Worm (Caenorhabditis elegans) whole organism, L3 larva: ENCODE data around the gene zim-1.
A peak's percentile ranks its signal among the peaks of the same experiment; 100 is the strongest.

Experiments used
- R02D3.7 ChIP-seq: fragments of 150-350 bp; optimal IDR thresholded peaks from 2 replicates; lab custom pipeline; 2014; ENCODE audit warnings: missing biosample characterization, missing genetic modification characterization
- aly-2 ChIP-seq: fragments of 150-350 bp; optimal IDR thresholded peaks from 2 replicates; lab custom pipeline; 2014; ENCODE audit warnings: missing biosample characterization, missing genetic modification characterization
- ama-1 ChIP-seq: fragments of 150-350 bp; optimal IDR thresholded peaks from 2 replicates; lab custom pipeline; 2018
- ceh-16 ChIP-seq: sonication (generic microtip); optimal IDR thresholded peaks from 2 replicates; lab custom pipeline; 2017; ENCODE audit warnings: missing biosample characterization, missing genetic modification characterization
- ceh-28 ChIP-seq: fragments of 150-350 bp; optimal IDR thresholded peaks from 2 replicates; lab custom pipeline; 2014; ENCODE audit warnings: missing biosample characterization, missing genetic modification reagents, missing genetic modification characterization
- ceh-9 ChIP-seq: sonication (generic microtip); optimal IDR thresholded peaks from 2 replicates; lab custom pipeline; 2018; ENCODE audit warnings: missing biosample characterization, missing genetic modification characterization
- daf-12 ChIP-seq: fragments of 150-350 bp; optimal IDR thresholded peaks from 2 replicates; lab custom pipeline; 2014; ENCODE audit warnings: missing biosample characterization, missing genetic modification reagents, missing genetic modification characterization
- egl-27 ChIP-seq: sonication (generic microtip); optimal IDR thresholded peaks from 4 replicates; lab custom pipeline; 2017; ENCODE audit warnings: missing biosample characterization, missing genetic modification reagents, missing genetic modification characterization
- egl-5 ChIP-seq: fragments of 150-350 bp; optimal IDR thresholded peaks from 2 replicates; lab custom pipeline; 2017; ENCODE audit warnings: missing biosample characterization, missing genetic modification reagents, missing genetic modification characterization, inconsistent platforms
- elt-1 ChIP-seq: fragments of 150-350 bp; optimal IDR thresholded peaks from 2 replicates; lab custom pipeline; 2014; ENCODE audit warnings: missing biosample characterization, missing genetic modification characterization
- elt-2 ChIP-seq: sonication (generic microtip); optimal IDR thresholded peaks from 2 replicates; lab custom pipeline; 2016; ENCODE audit warnings: missing genetic modification reagents, mild to moderate bottlenecking, missing genetic modification characterization, missing compliant biosample characterization
- elt-3 ChIP-seq, 3 experiments: fragments of 150-350 bp in 1 of 3; sonication (generic microtip) in 2 of 3; optimal IDR thresholded peaks; 2 replicates in 2 of 3; 4 replicates in 1 of 3; lab custom pipeline; 2014 to 2017; ENCODE audit warnings: missing biosample characterization in 3 of 3, missing genetic modification characterization in 3 of 3
- eor-1 ChIP-seq, 2 experiments: fragments of 150-350 bp; optimal IDR thresholded peaks; 2 replicates each; lab custom pipeline; 2014 to 2018; ENCODE audit warnings: missing biosample characterization in 2 of 2, missing genetic modification characterization in 2 of 2
- fkh-10 ChIP-seq: sonication (generic microtip); optimal IDR thresholded peaks from 2 replicates; lab custom pipeline; 2017; ENCODE audit warnings: missing biosample characterization, missing genetic modification reagents, missing genetic modification characterization
- fkh-2 ChIP-seq: fragments of 150-350 bp; optimal IDR thresholded peaks from 2 replicates; lab custom pipeline; 2014; ENCODE audit warnings: missing biosample characterization, missing genetic modification reagents, missing genetic modification characterization
- fos-1 ChIP-seq: fragments of 150-350 bp; optimal IDR thresholded peaks from 2 replicates; lab custom pipeline; 2014; ENCODE audit warnings: missing biosample characterization, missing genetic modification characterization
- hmg-11 ChIP-seq: sonication (generic microtip); optimal IDR thresholded peaks from 2 replicates; lab custom pipeline; 2016; ENCODE audit warnings: missing genetic modification characterization, missing compliant biosample characterization
- jun-1 ChIP-seq: fragments of 150-350 bp; optimal IDR thresholded peaks from 2 replicates; lab custom pipeline; 2014; ENCODE audit warnings: missing biosample characterization, missing genetic modification reagents, missing genetic modification characterization
- lin-39 ChIP-seq: fragments of 150-350 bp; optimal IDR thresholded peaks from 2 replicates; lab custom pipeline; 2018; ENCODE audit warnings: missing biosample characterization, missing genetic modification reagents, missing genetic modification characterization
- lsy-12 ChIP-seq: sonication (generic microtip); optimal IDR thresholded peaks from 2 replicates; lab custom pipeline; 2016; ENCODE audit warnings: mild to moderate bottlenecking, missing genetic modification characterization, missing compliant biosample characterization
- mdl-1 ChIP-seq: fragments of 150-350 bp; optimal IDR thresholded peaks from 2 replicates; lab custom pipeline; 2014; ENCODE audit warnings: missing biosample characterization, missing genetic modification characterization
- mml-1 ChIP-seq: fragments of 150-350 bp; sonication (generic microtip); optimal IDR thresholded peaks from 3 replicates; lab custom pipeline; 2014; ENCODE audit warnings: missing biosample characterization, missing genetic modification characterization
- nfya-1 ChIP-seq: sonication (generic microtip); optimal IDR thresholded peaks from 2 replicates; lab custom pipeline; 2017; ENCODE audit warnings: missing genetic modification characterization, mild to moderate bottlenecking, missing compliant biosample characterization, antibody characterized with exemption, moderate library complexity; ENCODE audit not compliant: insufficient read depth
- nhr-11 ChIP-seq: fragments of 150-350 bp; optimal IDR thresholded peaks from 2 replicates; lab custom pipeline; 2014; ENCODE audit warnings: missing biosample characterization, missing genetic modification characterization
- nhr-23 ChIP-seq: fragments of 150-350 bp; optimal IDR thresholded peaks from 2 replicates; lab custom pipeline; 2014; ENCODE audit warnings: missing biosample characterization, missing genetic modification reagents, missing genetic modification characterization
- nhr-237 ChIP-seq: fragments of 150-350 bp; optimal IDR thresholded peaks from 2 replicates; lab custom pipeline; 2014; ENCODE audit warnings: missing biosample characterization, missing genetic modification characterization
- nhr-25 ChIP-seq: sonication (generic microtip); optimal IDR thresholded peaks from 2 replicates; lab custom pipeline; 2017; ENCODE audit warnings: missing biosample characterization, missing genetic modification characterization
- nhr-28 ChIP-seq: fragments of 150-350 bp; optimal IDR thresholded peaks from 2 replicates; lab custom pipeline; 2014; ENCODE audit warnings: missing biosample characterization, missing genetic modification characterization
- nhr-43 ChIP-seq: sonication (generic microtip); optimal IDR thresholded peaks from 2 replicates; lab custom pipeline; 2016; ENCODE audit warnings: mild to moderate bottlenecking, missing genetic modification characterization, missing compliant biosample characterization; ENCODE audit not compliant: poor library complexity, severe bottlenecking
- nhr-67 ChIP-seq: fragments of 150-350 bp; optimal IDR thresholded peaks from 2 replicates; lab custom pipeline; 2014; ENCODE audit warnings: missing biosample characterization, missing genetic modification characterization
- nhr-76 ChIP-seq: fragments of 150-350 bp; sonication (generic microtip); optimal IDR thresholded peaks from 5 replicates; lab custom pipeline; 2014; ENCODE audit warnings: missing biosample characterization, missing genetic modification characterization
- nhr-77 ChIP-seq: fragments of 150-350 bp; optimal IDR thresholded peaks from 2 replicates; lab custom pipeline; 2014; ENCODE audit warnings: missing biosample characterization, missing genetic modification characterization
- pha-4 ChIP-seq: fragments of 150-350 bp; optimal IDR thresholded peaks from 2 replicates; lab custom pipeline; 2014; ENCODE audit warnings: missing biosample characterization, missing genetic modification reagents, missing genetic modification characterization
- pqm-1 ChIP-seq: fragments of 150-350 bp; optimal IDR thresholded peaks from 2 replicates; lab custom pipeline; 2017; ENCODE audit warnings: missing biosample characterization, missing genetic modification characterization, inconsistent platforms
- sea-2 ChIP-seq: fragments of 150-350 bp; sonication (generic microtip); optimal IDR thresholded peaks from 4 replicates; lab custom pipeline; 2014; ENCODE audit warnings: missing biosample characterization, missing genetic modification reagents, missing genetic modification characterization
- tbx-2 ChIP-seq: sonication (generic microtip); optimal IDR thresholded peaks from 2 replicates; lab custom pipeline; 2016; ENCODE audit warnings: mild to moderate bottlenecking, missing genetic modification characterization, missing compliant biosample characterization
- unc-39 ChIP-seq: sonication (generic microtip); optimal IDR thresholded peaks from 4 replicates; lab custom pipeline; 2017; ENCODE audit warnings: missing biosample characterization, missing genetic modification characterization
- unc-62 ChIP-seq: fragments of 150-350 bp; sonication (generic microtip); optimal IDR thresholded peaks from 4 replicates; lab custom pipeline; 2014; ENCODE audit warnings: missing biosample characterization, missing genetic modification reagents, missing genetic modification characterization
- zag-1 ChIP-seq: fragments of 150-350 bp; optimal IDR thresholded peaks from 2 replicates; lab custom pipeline; 2014; ENCODE audit warnings: missing biosample characterization, missing genetic modification characterization
- ztf-4 ChIP-seq: fragments of 150-350 bp; optimal IDR thresholded peaks from 2 replicates; lab custom pipeline; 2014; ENCODE audit warnings: missing biosample characterization, missing genetic modification characterization

zim-1 gene

DNA sequence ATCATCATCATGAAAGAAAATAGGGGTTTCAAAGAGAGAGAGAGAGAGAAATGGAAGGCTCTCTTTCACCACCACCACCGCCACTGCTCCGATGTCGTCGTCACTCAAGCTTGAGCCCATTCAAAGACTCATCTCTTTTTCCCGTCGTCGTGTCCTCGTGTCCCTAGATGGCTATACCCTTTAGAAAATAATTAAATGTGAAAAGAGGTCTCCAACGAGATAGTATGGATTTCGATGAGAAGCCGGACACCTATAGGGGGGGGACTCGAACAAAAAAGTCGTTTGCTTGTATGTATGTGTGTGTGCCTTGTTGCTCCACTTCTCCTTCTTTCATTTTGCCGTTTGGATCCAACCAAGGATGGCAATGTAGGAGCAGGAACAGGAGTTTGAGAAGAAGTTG, 41.9 kb upstream of the zim-1 start:
- TF ChIP-seq egl-5 (tag; lab: Kevin White, UChicago) = peak; percentile 14
- TF ChIP-seq ztf-4 = no peak
- no peak for TF ChIP-seq lsy-12 (tag; lab: Kevin White, UChicago)
- TF ChIP-seq nhr-11 (tag; lab: Kevin White, UChicago) = no peak
- TF ChIP-seq fos-1 = no peak
- TF ChIP-seq ama-1 (lab: Kevin White, UChicago) = no peak
- no peak for TF ChIP-seq mml-1 (tag; lab: Kevin White, UChicago)
- TF ChIP-seq fkh-10 (GFP tag; lab: Kevin White, UChicago) = no peak

DNA sequence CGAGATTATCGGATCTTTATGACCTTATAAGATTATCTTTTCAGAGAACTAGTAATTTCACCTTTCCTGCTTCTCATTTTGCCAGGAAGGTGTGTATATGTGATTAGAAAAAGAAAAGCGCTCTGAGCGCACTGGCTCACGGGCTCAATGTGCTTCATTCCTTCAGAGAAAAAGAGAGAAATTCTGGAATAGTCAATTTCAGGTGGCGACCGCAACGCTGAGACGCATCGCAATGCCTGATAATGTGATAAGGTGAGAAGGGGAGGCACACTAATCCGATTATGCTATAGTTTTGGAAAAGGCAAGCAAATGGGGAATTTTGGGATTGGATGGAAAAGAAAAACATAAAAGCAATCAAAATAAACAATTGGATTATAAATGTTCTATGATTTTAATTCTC, 40.9 kb upstream of the zim-1 start:
- peak; percentile 53 for TF ChIP-seq elt-2
- TF ChIP-seq nhr-67 (tag; lab: Kevin White, UChicago) = no peak
- no peak for TF ChIP-seq daf-12 (tag; lab: Kevin White, UChicago)
- TF ChIP-seq pha-4 (tag; lab: Kevin White, UChicago) = no peak
- TF ChIP-seq nhr-76 = no peak
- peak; percentile 63 for TF ChIP-seq pqm-1
- no peak for TF ChIP-seq jun-1 (tag; lab: Kevin White, UChicago)
- no peak for TF ChIP-seq elt-3 (tag; optimal IDR thresholded peaks at IDR 0.05; lab: Kevin White, UChicago)
- TF ChIP-seq aly-2 (tag; lab: Kevin White, UChicago) = no peak
- peak; percentile 29 for TF ChIP-seq nfya-1
- TF ChIP-seq ceh-28 = no peak

- TF ChIP-seq hmg-11 (tag; lab: Kevin White, UChicago) = peak; percentile 5
- TF ChIP-seq sea-2 (GFP tag; lab: Kevin White, UChicago) = no peak
- TF ChIP-seq zag-1 (tag; lab: Kevin White, UChicago) = no peak
- TF ChIP-seq jun-1 (tag; lab: Kevin White, UChicago) = no peak
- no peak for TF ChIP-seq aly-2 (tag; lab: Kevin White, UChicago)
- no peak for TF ChIP-seq fkh-2 (tag; lab: Kevin White, UChicago)
- TF ChIP-seq eor-1 (tag; optimal IDR thresholded peaks at IDR 0.05; lab: Kevin White, UChicago) = no peak
- no peak for TF ChIP-seq nhr-43
- TF ChIP-seq nfya-1 = peak; percentile 55
- TF ChIP-seq unc-39 (tag; lab: Kevin White, UChicago) = no peak
- no peak for TF ChIP-seq mml-1 (tag; lab: Kevin White, UChicago)
- no peak for TF ChIP-seq ceh-16
- no peak for TF ChIP-seq ztf-4
- TF ChIP-seq nhr-28 (tag; lab: Kevin White, UChicago) = no peak
- TF ChIP-seq nhr-23 (tag; lab: Kevin White, UChicago) = no peak
- TF ChIP-seq tbx-2 = no peak
- no peak for TF ChIP-seq nhr-11 (tag; lab: Kevin White, UChicago)
- peak; percentile 86 for TF ChIP-seq fkh-10 (GFP tag; lab: Kevin White, UChicago)
- TF ChIP-seq nhr-76 = no peak
- TF ChIP-seq, all 47 proteins: peak for 3
Measured at ce11 chrIV:10507586-10507985, 39.3 kb upstream of the zim-1 start.

ce11 chrIV:10511432-10511831, 35.5 kb upstream of the zim-1 start:
- TF ChIP-seq lin-39 (tag; lab: Kevin White, UChicago) (no peak), nhr-25 (tag; lab: Kevin White, UChicago) (no peak), nhr-77 (tag; lab: Kevin White, UChicago) (no peak), nhr-23 (tag; lab: Kevin White, UChicago) (no peak), ceh-9 (tag; lab: Kevin White, UChicago) (no peak), nhr-237 (tag; lab: Kevin White, UChicago) (no peak), unc-39 (tag; lab: Kevin White, UChicago) (no peak), aly-2 (tag; lab: Kevin White, UChicago) (no peak), zag-1 (tag; lab: Kevin White, UChicago) (no peak), nfya-1 (peak; percentile 8), nhr-11 (tag; lab: Kevin White, UChicago) (no peak), pha-4 (tag; lab: Kevin White, UChicago) (peak; percentile 84), jun-1 (tag; lab: Kevin White, UChicago) (peak; percentile 77), elt-2 (peak; percentile 94), pqm-1 (peak; percentile 90)

- no peak for TF ChIP-seq mdl-1 (tag; lab: Kevin White, UChicago)
- TF ChIP-seq nhr-23 (tag; lab: Kevin White, UChicago) = no peak
- TF ChIP-seq jun-1 (tag; lab: Kevin White, UChicago) = no peak
- peak; percentile 45 for TF ChIP-seq lin-39 (tag; lab: Kevin White, UChicago)
- TF ChIP-seq unc-62 = no peak
- no peak for TF ChIP-seq egl-27 (tag; lab: Kevin White, UChicago)
- no peak for TF ChIP-seq elt-1 (tag; lab: Kevin White, UChicago)
- TF ChIP-seq nhr-76 = no peak
- TF ChIP-seq elt-3 (tag; optimal IDR thresholded peaks at IDR 0.05; lab: Kevin White, UChicago) = no peak
- TF ChIP-seq nfya-1 = peak; percentile 26
- no peak for TF ChIP-seq R02D3.7 (tag; lab: Kevin White, UChicago)
- no peak for TF ChIP-seq nhr-11 (tag; lab: Kevin White, UChicago)
- no peak for TF ChIP-seq daf-12 (tag; lab: Kevin White, UChicago)
- no peak for TF ChIP-seq zag-1 (tag; lab: Kevin White, UChicago)
- TF ChIP-seq egl-5 (tag; lab: Kevin White, UChicago) = peak; percentile 64
Measured at ce11 chrIV:10512752-10513151, 34.1 kb upstream of the zim-1 start.
